Worm (Caenorhabditis elegans): Measurements from ENCODE around the gene dnj-16.

dnj-16 gene

DNA sequence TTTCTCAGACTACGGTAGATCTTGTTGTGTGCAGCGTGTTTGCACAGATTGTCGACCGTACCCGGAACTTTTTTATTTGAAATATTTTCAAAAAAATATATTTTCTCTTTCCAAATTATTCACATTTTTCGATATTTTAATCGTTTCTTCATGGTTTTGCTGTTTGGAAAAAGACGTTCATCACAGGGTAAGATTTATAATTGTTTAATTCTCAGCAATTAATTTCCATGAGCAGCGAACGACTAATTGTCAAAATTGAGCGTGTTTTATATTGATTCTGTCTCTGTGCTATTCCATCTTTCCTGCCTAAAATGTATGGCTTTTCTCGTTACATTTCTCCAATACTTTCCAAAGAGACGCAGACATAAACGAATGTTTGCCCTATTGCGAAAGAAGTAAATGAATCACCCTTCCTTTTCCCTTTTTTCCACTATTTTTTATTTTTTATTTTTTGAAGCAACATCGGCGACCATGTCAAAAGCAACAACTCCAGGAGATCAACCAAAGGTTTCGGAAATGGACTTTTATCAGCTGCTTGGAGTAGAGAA, at the start of gene dnj-16:
Gene dnj-16, plus strand, starts transcription at position 51 of the 548 bp plus-strand sequence.
- TF ChIP-seq W03F9.2 (tag; optimal IDR thresholded peaks at IDR 0.05) = peak; percentile 30
- TF ChIP-seq dao-5 (tag; optimal IDR thresholded peaks at IDR 0.05) = no peak

DNA sequence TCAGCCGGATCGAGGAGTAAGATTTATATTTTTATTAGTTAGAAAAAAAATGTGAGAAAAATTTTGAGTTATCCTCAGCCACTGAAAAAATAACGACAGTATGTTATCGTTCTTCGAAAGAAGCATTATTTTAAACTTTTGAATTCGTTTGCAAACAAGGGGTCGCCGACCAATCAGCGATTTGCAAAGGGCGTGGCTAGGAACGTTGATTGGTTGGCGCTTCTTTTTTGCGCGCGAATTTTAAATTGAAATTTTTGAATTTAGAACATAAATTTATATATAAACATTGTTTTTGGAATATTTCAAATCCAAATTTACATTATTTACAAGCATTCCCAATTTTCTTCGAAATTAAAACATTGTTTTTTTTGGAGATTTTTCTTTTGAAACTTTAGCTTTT, 47.8 kb upstream of the dnj-16 start:
- TF ChIP-seq dao-5 (tag; optimal IDR thresholded peaks at IDR 0.05) (no peak), W03F9.2 (tag; optimal IDR thresholded peaks at IDR 0.05) (no peak), him-1 (tag; optimal IDR thresholded peaks at IDR 0.05) (no peak)

DNA sequence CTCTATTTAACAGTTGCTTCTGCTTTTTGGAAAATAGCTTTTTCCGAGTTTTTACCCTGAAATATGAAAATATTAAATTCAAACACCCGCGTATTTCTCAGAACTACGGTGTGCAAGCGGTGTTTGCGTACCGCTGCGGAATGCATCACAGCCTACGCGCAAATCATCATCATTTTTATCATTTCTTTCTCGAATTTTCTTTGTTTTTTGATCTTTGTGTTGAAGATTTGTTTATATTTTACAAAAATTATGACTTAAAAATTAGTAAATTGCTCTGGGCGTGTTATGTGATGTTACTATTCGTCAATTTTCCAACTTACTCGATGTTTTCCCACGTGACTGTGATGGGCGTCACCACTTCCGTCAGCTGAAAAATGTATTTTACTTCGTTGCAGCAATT, 40.0 kb upstream of the dnj-16 start:
- TF ChIP-seq W03F9.2 (tag; optimal IDR thresholded peaks at IDR 0.05) (peak; percentile 73), dao-5 (tag; optimal IDR thresholded peaks at IDR 0.05) (no peak), him-1 (tag; optimal IDR thresholded peaks at IDR 0.05) (no peak)

DNA sequence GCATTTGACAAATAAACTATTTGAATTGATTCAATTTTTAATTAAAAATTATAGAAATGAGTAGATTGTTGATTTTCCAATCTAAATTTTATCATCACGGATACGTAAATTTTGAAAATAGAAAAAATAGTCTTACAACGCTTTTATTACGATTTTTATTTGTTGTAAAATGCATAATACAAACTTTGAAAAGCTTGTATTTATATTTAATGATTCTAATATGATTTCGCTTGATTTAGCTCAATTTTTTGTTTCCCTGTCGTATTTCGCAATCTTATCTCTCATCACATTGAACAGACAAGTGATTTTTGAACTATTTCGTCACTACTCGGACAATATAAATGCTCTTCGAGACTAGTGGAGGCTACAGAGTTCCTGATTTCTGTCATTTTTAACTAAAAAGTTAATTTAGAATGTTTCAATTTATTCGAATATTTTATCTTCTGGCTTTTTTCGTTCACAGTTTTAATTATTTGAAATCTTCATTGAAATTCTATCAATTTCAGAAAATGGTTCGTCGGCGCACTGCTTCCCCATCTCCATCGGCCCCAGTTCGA, 39.3 kb upstream of the dnj-16 start, which contains the start of the genes wht-3 and har-1:
Gene wht-3, minus strand, starts transcription at position 51 of the 557 bp plus-strand sequence.
Gene har-1, plus strand, starts transcription at position 507 of the 557 bp plus-strand sequence.
- TF ChIP-seq dao-5 (tag; optimal IDR thresholded peaks at IDR 0.05) (no peak), W03F9.2 (tag; optimal IDR thresholded peaks at IDR 0.05) (no peak), him-1 (tag; optimal IDR thresholded peaks at IDR 0.05) (no peak)

DNA sequence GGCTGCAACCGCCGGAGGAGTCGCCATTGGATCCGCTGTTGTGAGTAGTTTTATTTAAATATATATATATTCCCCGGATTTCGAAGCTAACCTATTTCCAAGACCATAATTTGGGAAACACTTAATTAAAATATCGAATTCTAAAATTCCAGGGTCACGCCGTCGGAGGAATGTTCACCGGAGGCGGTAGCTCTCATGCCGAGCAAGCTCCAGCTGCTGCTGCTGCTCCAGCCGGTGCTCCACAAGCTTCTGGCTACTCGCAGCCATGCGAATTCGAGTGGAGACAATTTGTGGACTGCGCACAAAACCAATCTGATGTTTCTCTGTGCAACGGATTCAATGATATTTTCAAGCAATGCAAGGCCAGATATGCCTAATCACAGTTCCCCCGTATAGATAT, 38.6 kb upstream of the dnj-16 start:
- TF ChIP-seq him-1 (tag; optimal IDR thresholded peaks at IDR 0.05) = no peak
- TF ChIP-seq dao-5 (tag; optimal IDR thresholded peaks at IDR 0.05) = no peak
- no peak for TF ChIP-seq W03F9.2 (tag; optimal IDR thresholded peaks at IDR 0.05)

DNA sequence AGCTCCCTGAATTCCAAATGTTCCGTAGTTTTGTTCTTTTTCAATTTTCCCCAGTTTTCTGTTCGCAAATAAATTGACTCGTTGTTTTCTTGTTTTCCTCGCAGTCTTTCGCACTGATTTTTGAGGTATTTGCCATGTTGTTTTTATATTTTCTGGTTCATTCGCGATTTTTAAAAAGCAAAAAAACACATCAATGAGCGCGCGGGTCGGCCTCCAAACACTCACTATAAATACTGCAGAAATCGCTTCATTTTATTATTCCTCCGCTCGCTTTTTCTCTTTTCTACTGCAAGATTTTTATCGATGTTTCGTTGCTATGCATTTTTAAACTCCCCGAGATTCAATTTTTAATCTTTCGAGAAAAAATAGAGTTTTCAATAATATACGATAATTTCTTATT, 38.1 kb upstream of the dnj-16 start:
- no peak for TF ChIP-seq W03F9.2 (tag; optimal IDR thresholded peaks at IDR 0.05)

DNA sequence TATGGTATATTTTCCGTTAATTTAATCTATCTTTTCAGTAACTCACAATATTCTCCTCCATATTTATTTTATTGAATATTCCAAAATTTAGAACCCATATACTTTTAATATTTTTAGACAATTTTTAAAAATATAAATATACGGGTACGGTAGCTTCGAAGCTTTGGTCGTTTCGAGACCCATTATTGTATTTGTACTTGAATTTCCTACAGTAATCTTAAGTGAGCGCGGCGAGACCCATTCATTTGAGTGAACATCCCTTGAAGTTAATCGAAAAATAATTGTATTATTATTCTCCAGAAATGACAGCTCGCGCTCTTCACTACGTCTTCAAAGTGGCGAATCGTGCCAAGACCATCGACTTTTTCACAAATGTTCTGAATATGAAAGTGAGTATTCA, 37.6 kb upstream of the dnj-16 start, which contains the start of gene glod-4:
Gene glod-4, plus strand, starts transcription at position 301 of the 400 bp plus-strand sequence.
- no peak for TF ChIP-seq dao-5 (tag; optimal IDR thresholded peaks at IDR 0.05)
- no peak for TF ChIP-seq W03F9.2 (tag; optimal IDR thresholded peaks at IDR 0.05)
- TF ChIP-seq him-1 (tag; optimal IDR thresholded peaks at IDR 0.05) = no peak

DNA sequence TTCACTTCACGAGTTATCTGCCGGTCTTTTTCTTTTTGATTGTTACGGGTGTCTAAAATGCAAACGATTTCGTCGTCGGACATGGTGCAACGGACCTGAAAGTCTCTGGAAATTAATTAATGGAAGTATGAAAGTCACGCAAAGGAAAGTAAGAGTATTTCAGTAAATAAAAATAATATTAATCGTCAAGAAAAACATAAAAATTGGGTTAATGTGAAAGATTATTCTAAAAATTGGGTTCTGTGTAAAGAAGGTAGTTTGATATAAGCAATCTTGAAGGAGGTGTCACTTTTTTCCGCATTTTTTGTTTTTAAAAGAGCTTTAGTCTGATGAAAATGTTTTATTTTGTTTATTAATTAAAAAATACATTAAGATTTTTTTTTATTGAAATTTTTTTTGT, 33.6 kb upstream of the dnj-16 start, which contains the start of gene C16C10.9:
Gene C16C10.9, minus strand, starts transcription at position 101 of the 400 bp plus-strand sequence.
- TF ChIP-seq him-1 (tag; optimal IDR thresholded peaks at IDR 0.05) (no peak), W03F9.2 (tag; optimal IDR thresholded peaks at IDR 0.05) (no peak), dao-5 (tag; optimal IDR thresholded peaks at IDR 0.05) (no peak)

DNA sequence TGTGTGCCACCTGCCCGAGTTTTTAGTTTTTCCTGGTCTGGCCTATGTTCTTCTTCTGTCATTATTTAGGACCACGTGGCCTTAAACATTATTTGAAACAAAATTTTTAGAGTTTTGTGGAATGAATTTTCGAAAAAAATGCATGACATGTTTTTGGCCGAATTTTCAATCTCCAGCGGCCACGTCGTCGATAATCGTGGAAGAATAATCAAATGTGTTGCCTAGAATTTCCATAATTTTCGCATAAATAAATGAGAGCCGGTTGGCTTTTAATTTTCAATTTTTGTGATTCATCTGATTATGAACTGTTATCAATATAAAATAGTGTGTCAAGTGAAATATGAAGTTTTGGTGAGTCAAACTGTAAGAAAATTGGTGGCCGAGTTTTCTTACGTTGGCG, 30.0 kb upstream of the dnj-16 start, which contains the start of gene C01G12.16:
Gene C01G12.16, plus strand, starts transcription at position 301 of the 400 bp plus-strand sequence.
- TF ChIP-seq W03F9.2 (tag; optimal IDR thresholded peaks at IDR 0.05) (no peak), him-1 (tag; optimal IDR thresholded peaks at IDR 0.05) (no peak), dao-5 (tag; optimal IDR thresholded peaks at IDR 0.05) (no peak)

DNA sequence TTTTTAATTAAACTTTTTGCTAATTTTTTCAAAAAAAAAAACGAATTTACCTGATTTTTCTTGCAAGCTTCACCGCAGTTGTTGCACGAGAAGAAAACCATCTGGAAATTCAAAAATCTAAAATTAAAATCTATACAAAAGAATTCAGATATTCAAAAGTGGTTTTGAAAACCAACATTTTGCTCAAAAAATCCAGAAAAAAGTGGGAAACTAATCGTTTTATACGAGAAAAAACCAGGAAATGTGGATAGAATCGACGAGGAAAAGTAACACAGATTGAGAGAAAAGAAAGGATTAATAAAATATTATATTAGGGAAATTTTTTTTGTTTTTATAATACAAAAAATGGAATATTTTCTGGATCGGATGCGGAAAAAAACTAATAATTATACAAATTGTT, 26.9 kb upstream of the dnj-16 start, which contains the start of gene C16C10.8:
Gene C16C10.8, minus strand, starts transcription at position 101 of the 400 bp plus-strand sequence.
- TF ChIP-seq him-1 (tag; optimal IDR thresholded peaks at IDR 0.05) (no peak), W03F9.2 (tag; optimal IDR thresholded peaks at IDR 0.05) (no peak), dao-5 (tag; optimal IDR thresholded peaks at IDR 0.05) (no peak)

DNA sequence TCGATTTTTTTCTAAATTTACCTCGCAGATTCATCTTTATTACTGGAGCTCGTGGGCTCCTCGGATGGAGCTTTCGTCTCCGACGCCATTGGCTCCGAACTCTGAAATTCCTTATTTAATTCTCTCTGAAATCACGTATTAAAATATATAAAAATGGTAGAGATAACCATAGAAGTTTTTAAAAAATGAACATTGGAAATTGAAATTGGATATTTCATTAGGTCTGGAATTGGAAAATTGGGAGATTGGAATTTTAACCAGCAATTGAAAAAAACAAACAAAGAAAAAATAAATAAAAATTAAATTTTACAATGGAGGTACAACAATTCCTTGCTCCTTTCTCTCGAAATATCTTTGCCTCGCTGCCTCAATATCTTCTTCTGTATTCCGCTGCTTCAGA, 24.2 kb upstream of the dnj-16 start, which contains the start of gene rnf-5:
Gene rnf-5, minus strand, starts transcription at position 101 of the 400 bp plus-strand sequence.
- no peak for TF ChIP-seq W03F9.2 (tag; optimal IDR thresholded peaks at IDR 0.05)

DNA sequence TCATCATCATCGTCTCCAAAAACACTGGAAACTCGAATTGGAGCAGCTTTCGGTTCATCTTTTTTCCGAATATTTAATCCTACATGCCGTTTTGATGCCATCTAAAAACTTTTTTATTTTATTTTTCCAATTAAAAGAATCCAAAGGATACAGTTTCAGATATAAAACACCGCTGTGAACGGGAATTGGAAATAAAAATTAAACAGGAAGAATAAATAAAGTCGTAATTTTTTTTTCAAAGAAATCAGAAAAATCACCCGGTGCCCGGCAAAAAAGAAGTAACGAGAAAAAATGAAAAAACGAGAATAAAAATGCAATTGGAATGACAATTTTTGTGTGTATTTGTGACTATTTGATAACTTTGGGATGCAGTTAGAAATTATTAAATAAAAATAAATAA, 22.3 kb upstream of the dnj-16 start, which contains the start of gene ccdc-55:
Gene ccdc-55, minus strand, starts transcription at position 101 of the 400 bp plus-strand sequence.
- no peak for TF ChIP-seq W03F9.2 (tag; optimal IDR thresholded peaks at IDR 0.05)

DNA sequence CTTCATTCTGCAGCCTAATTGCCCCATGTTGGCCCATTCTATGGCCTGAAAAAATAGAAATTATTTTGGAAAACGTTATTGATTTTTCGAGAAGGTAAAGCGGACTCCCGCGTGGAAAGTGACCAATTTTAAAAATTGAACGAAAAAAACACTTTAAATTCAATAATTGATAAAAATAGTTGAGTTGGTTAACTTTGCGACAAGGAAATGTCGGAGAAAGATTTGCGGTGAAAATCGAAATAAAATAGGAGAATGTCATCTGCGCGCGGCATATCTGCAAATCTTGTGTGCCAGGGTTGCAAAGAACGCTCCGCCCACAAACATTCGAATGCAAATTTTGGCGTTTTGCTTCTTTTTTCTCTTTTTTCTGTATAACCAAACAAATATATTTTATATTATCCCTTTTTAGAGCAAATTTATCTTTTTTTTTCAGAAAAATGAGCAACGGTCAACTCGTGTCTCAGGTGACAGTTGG, 20.0 kb upstream of the dnj-16 start, which contains the start of the genes rnf-121 and C16C10.4:
Gene rnf-121, minus strand, starts transcription at position 51 of the 475 bp plus-strand sequence.
Gene C16C10.4, plus strand, starts transcription at position 434 of the 475 bp plus-strand sequence.
- TF ChIP-seq dao-5 (tag; optimal IDR thresholded peaks at IDR 0.05) = peak; percentile 43
- peak; percentile 45 for TF ChIP-seq him-1 (tag; optimal IDR thresholded peaks at IDR 0.05)
- peak; percentile 69 for TF ChIP-seq W03F9.2 (tag; optimal IDR thresholded peaks at IDR 0.05)

DNA sequence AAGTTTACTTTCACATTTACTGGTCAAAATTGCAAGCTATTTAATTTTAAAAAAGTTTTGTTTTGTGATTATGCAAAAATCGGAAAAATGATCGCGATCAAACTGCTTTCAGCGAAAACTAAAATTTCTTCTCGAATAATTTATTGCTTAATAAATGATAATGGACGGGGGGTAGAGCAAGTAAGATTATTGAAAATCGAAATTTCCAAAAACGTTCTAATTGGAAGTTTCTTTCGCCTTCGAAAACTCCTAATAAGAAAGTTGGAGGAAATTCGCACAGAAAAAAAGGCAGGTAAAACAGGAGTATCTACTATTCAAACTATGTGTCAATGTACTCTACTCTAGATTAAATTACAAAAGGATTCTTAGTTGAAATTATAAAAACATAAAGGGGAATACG, 18.7 kb upstream of the dnj-16 start:
- TF ChIP-seq W03F9.2 (tag; optimal IDR thresholded peaks at IDR 0.05) = no peak
- TF ChIP-seq him-1 (tag; optimal IDR thresholded peaks at IDR 0.05) = no peak
- no peak for TF ChIP-seq dao-5 (tag; optimal IDR thresholded peaks at IDR 0.05)
